Worm (Caenorhabditis elegans) whole organism, early embryonic: ENCODE data around the gene C44B7.5.

ENCODE experiments used
- ama-1 ChIP-seq: fragments of 150-350 bp; optimal IDR thresholded peaks from 2 replicates; lab custom pipeline; 2014
- ceh-13 ChIP-seq: fragments of 200-800 bp; sonication (Bioruptor generic); optimal IDR thresholded peaks from 2 replicates; lab custom pipeline; 2018; ENCODE audit warnings: mild to moderate bottlenecking, missing genetic modification characterization, missing compliant biosample characterization
- flt-1 ChIP-seq: fragments of 200-800 bp; sonication (Bioruptor generic); IDR thresholded peaks from 2 replicates; pipeline ENCODE4 v1.3.6; 2022; ENCODE audit warnings: missing genetic modification characterization, missing compliant biosample characterization
- scrt-1 ChIP-seq: fragments of 200-800 bp; sonication (Bioruptor generic); IDR thresholded peaks from 2 replicates; pipeline ENCODE4 v1.3.6; 2022; ENCODE audit warnings: missing genetic modification characterization, missing compliant biosample characterization

DNA sequence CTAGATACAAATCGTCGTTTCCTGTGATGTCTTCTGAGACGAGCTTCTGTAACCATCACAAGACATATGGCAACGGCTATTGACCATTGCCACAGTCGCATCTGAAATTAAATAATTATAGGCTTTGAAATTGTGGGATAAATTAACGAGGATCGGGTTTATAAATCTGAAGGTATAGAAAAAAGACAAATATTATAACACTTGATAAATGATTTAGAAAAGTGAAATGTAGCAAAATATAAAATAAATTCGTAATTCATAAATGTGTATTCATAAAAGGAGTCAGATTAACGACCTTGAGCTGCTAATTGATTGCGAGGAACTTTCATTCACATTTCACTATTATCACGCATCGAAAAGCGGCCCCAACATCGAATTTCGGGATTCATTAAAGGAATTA lies 8.7 kb downstream of the C44B7.5 start, which contains the start of gene aff-1:
- TF ChIP-seq ama-1 (lab: Kevin White, UChicago) (no peak), scrt-1 (GFP tag; lab: Robert Waterston, UW) (no peak), ceh-13 (GFP tag; lab: Kevin White, UChicago) (no peak), flt-1 (GFP tag; lab: Robert Waterston, UW) (no peak)
